Worm (Caenorhabditis elegans): Measurements from ENCODE around the gene gmap-3.

- TF ChIP-seq nhr-6 (tag; optimal IDR thresholded peaks at IDR 0.05) = no peak
- TF ChIP-seq ztf-11 (tag; optimal IDR thresholded peaks at IDR 0.05) = no peak
- TF ChIP-seq elt-3 (tag; optimal IDR thresholded peaks at IDR 0.05) = no peak
- TF ChIP-seq nhr-12 (tag; optimal IDR thresholded peaks at IDR 0.05) = no peak
- no peak for TF ChIP-seq nhr-77 (tag; optimal IDR thresholded peaks at IDR 0.05)
Observed at ce11 chrX:12899140-12899888, 41.4 kb downstream of the gmap-3 start.

All from whole organism, L2 larva.